Worm (Caenorhabditis elegans) whole organism, late embryonic: ENCODE data around the gene ZK177.9.

Experiments
- C08G9.2 ChIP-seq: sonication (generic microtip); optimal IDR thresholded peaks from 2 replicates; lab custom pipeline; 2016; ENCODE audit warnings: mild to moderate bottlenecking, missing genetic modification characterization, moderate library complexity, missing compliant biosample characterization
- K09A11.1 ChIP-seq: sonication (generic microtip); optimal IDR thresholded peaks from 2 replicates; lab custom pipeline; 2017; ENCODE audit warnings: antibody characterized with exemption, mild to moderate bottlenecking, missing genetic modification characterization, missing compliant biosample characterization; ENCODE audit not compliant: insufficient read depth
- T23F11.4 ChIP-seq: fragments of 200-800 bp; sonication (Bioruptor generic); optimal IDR thresholded peaks from 2 replicates; lab custom pipeline; 2018; ENCODE audit warnings: mild to moderate bottlenecking, missing genetic modification characterization, missing compliant biosample characterization
- Y22D7AL.16 ChIP-seq: sonication (generic microtip); optimal IDR thresholded peaks from 2 replicates; lab custom pipeline; 2016; ENCODE audit warnings: missing genetic modification characterization, missing compliant biosample characterization
- ahr-1 ChIP-seq: sonication (generic microtip); optimal IDR thresholded peaks from 2 replicates; lab custom pipeline; 2016; ENCODE audit warnings: missing genetic modification characterization, missing compliant biosample characterization
- ceh-14 ChIP-seq: sonication (generic microtip); optimal IDR thresholded peaks from 2 replicates; lab custom pipeline; 2016; ENCODE audit warnings: missing genotype, missing genetic modification characterization, missing compliant biosample characterization
- ceh-31 ChIP-seq: sonication (generic microtip); optimal IDR thresholded peaks from 2 replicates; lab custom pipeline; 2016; ENCODE audit warnings: missing genetic modification characterization, missing compliant biosample characterization
- ceh-48 ChIP-seq: sonication (generic microtip); optimal IDR thresholded peaks from 2 replicates; lab custom pipeline; 2016; ENCODE audit warnings: missing genetic modification characterization, inconsistent platforms, missing compliant biosample characterization
- dve-1 ChIP-seq: sonication (generic microtip); optimal IDR thresholded peaks from 2 replicates; lab custom pipeline; 2017; ENCODE audit warnings: antibody characterized with exemption, mild to moderate bottlenecking, missing genetic modification characterization, missing compliant biosample characterization
- elt-2 ChIP-seq: sonication (generic microtip); optimal IDR thresholded peaks from 2 replicates; lab custom pipeline; 2016; ENCODE audit warnings: missing genetic modification reagents, missing genetic modification characterization, missing compliant biosample characterization
- elt-4 ChIP-seq: sonication (generic microtip); optimal IDR thresholded peaks from 2 replicates; lab custom pipeline; 2016; ENCODE audit warnings: missing genetic modification characterization, missing compliant biosample characterization
- ets-4 ChIP-seq: sonication (generic microtip); optimal IDR thresholded peaks from 2 replicates; lab custom pipeline; 2016; ENCODE audit warnings: missing genetic modification characterization, missing compliant biosample characterization
- eyg-1 ChIP-seq: sonication (generic microtip); optimal IDR thresholded peaks from 2 replicates; lab custom pipeline; 2016; ENCODE audit warnings: missing genotype, missing genetic modification characterization, missing compliant biosample characterization
- fax-1 ChIP-seq: sonication (generic microtip); optimal IDR thresholded peaks from 2 replicates; lab custom pipeline; 2016; ENCODE audit warnings: missing genotype, missing genetic modification characterization, missing compliant biosample characterization
- fkh-10 ChIP-seq: fragments of 150-350 bp; optimal IDR thresholded peaks from 2 replicates; lab custom pipeline; 2014; ENCODE audit warnings: missing biosample characterization, missing genetic modification reagents, missing genetic modification characterization
- fkh-6 ChIP-seq: sonication (generic microtip); optimal IDR thresholded peaks from 2 replicates; lab custom pipeline; 2016; ENCODE audit warnings: missing genetic modification characterization, missing compliant biosample characterization
- hlh-13 ChIP-seq: fragments of 200-800 bp; sonication (Bioruptor generic); optimal IDR thresholded peaks from 2 replicates; lab custom pipeline; 2018; ENCODE audit warnings: mild to moderate bottlenecking, missing genetic modification characterization, missing compliant biosample characterization
- hlh-8 ChIP-seq: sonication (generic microtip); optimal IDR thresholded peaks from 2 replicates; lab custom pipeline; 2016; ENCODE audit warnings: missing genotype, missing genetic modification characterization, missing compliant biosample characterization
- mec-3 ChIP-seq: sonication (generic microtip); optimal IDR thresholded peaks from 2 replicates; lab custom pipeline; 2016; ENCODE audit warnings: borderline replicate concordance, missing genetic modification characterization, missing compliant biosample characterization
- nfya-1 ChIP-seq: sonication (generic microtip); optimal IDR thresholded peaks from 2 replicates; lab custom pipeline; 2017; ENCODE audit warnings: missing genetic modification characterization, mild to moderate bottlenecking, missing compliant biosample characterization, antibody characterized with exemption, moderate library complexity
- npax-4 ChIP-seq: sonication (generic microtip); optimal IDR thresholded peaks from 2 replicates; lab custom pipeline; 2016; ENCODE audit warnings: missing genetic modification characterization, missing compliant biosample characterization
- pha-2 ChIP-seq: sonication (generic microtip); optimal IDR thresholded peaks from 2 replicates; lab custom pipeline; 2017; ENCODE audit warnings: mild to moderate bottlenecking, missing genetic modification characterization, missing compliant biosample characterization
- rnt-1 ChIP-seq: sonication (generic microtip); optimal IDR thresholded peaks from 2 replicates; lab custom pipeline; 2016; ENCODE audit warnings: missing genetic modification characterization, missing compliant biosample characterization
- sdc-2 ChIP-seq: sonication (generic microtip); optimal IDR thresholded peaks from 2 replicates; lab custom pipeline; 2016; ENCODE audit warnings: missing genotype, missing genetic modification characterization, missing compliant biosample characterization
- tbx-2 ChIP-seq: sonication (generic microtip); optimal IDR thresholded peaks from 2 replicates; lab custom pipeline; 2016; ENCODE audit warnings: missing genetic modification characterization, missing compliant biosample characterization
- tbx-7 ChIP-seq: sonication (generic microtip); optimal IDR thresholded peaks from 2 replicates; lab custom pipeline; 2016; ENCODE audit warnings: missing genotype, missing genetic modification characterization, missing compliant biosample characterization
- unc-42 ChIP-seq: sonication (generic microtip); optimal IDR thresholded peaks from 2 replicates; lab custom pipeline; 2016; ENCODE audit warnings: missing genotype, missing genetic modification characterization, missing compliant biosample characterization

The ZK177.9 gene

DNA sequence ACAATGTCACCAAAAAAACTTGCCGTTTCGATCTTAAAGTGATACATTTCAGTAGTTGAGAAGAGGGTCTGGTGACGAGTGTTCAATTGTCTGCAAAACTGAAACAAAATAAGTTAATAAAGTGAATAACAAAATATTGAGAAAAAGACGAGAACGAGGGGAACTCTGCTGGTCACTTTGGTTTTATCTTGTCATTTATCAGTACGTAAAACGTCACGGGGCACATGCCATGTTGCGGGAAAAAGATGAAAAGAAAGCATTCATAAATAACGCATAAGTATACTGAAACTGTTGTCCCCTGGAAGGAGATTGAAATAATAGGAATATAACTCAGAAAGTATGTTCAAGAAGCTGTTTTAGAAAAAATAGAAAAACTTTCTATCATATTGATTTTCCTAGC is 2.7 kb downstream of the ZK177.9 start, which contains the start of gene sahd-1:
Gene sahd-1, minus strand, starts transcription at position 100 of the 400 bp plus-strand sequence.
- peak; percentile 56 for TF ChIP-seq elt-2 (tag; lab: Kevin White, UChicago)
- TF ChIP-seq rnt-1 (tag; lab: Kevin White, UChicago) = no peak

DNA sequence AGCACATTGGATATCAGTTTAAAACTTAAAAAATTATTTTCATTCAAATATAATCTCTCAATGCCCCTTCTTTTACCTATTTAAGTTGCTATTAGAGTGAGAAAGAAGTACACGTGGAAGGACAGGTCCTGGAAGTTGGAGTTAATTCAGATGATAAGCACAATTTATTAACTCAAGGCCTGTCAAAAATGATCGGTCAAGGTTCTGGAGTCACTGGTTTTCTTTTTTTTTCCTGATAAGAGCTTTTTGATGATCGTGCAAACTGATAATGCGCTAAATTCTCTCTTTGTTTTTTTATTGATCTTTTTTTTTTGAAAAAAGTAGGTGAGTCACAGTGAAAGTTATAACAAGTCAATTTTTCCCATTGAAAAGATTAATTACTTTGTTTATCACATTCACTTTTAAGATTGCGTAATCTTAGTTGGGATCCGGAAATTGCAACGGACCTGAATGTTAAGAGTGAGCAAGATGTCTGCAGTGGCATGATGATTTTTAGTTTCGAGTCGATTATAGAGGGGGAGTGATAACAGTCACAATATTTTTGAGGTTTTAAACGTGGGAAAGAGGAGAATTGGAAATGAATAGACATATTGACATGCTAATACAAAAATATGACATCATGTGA is 5.0 kb downstream of the ZK177.9 start:
- TF ChIP-seq hlh-13 (GFP tag; lab: Kevin White, UChicago) (no peak), ahr-1 (tag; lab: Kevin White, UChicago) (no peak), elt-2 (tag; lab: Kevin White, UChicago) (peak; percentile 81), mec-3 (no peak), sdc-2 (tag; lab: Kevin White, UChicago) (no peak), fkh-10 (GFP tag; lab: Kevin White, UChicago) (no peak), fax-1 (tag; lab: Kevin White, UChicago) (no peak)

DNA sequence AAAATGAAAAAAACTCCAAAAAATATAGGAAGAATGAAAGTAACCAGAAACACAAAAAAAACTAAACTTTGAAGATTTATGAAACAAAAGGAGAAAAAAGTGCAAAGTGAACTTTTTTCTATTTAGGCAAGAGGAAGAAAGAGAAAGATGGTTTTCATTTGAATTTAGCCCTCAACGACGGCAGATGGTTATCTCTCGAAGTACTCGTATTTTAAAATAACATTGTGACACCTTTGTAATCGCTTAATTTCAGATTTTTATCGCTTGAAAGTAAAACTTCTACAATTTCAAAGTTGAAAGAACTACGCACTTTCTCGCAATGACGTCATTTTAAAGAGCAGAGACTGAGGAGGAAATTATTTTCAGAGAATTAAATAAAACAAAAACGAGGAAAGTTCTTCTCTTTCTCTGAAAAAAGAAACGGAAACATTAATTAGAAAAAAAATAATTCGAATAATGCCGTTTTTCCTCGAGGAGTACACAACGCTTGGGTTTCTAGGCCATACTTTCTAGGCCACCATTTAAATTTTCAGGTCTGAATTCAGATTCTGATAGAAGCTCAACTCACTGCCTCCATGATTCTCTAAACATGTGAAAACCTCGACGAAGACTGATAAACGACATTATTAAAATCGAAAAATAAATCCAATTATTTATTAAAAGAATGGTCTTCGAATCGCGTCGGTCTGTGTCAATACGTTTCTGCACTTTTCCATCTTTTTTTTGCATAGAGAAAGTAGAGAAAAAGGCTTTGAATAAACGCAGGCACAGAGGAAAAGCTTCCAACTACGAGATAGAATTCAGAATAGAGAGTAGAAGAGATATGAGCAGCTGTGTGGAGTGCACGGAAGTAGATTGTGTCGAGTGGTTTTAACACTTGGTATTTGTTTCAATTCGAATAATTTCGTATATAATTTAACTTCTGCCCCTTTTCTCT is 5.9 kb downstream of the ZK177.9 start:
- TF ChIP-seq eyg-1 (tag; lab: Kevin White, UChicago) (no peak), npax-4 (no peak), hlh-8 (tag; lab: Kevin White, UChicago) (no peak), dve-1 (tag; lab: Kevin White, UChicago) (no peak), ceh-31 (tag; lab: Kevin White, UChicago) (peak; percentile 65), tbx-2 (tag; lab: Kevin White, UChicago) (peak; percentile 33), fkh-6 (no peak), Y22D7AL.16 (no peak), nfya-1 (tag; lab: Kevin White, UChicago) (no peak), ceh-14 (tag; lab: Kevin White, UChicago) (peak; percentile 53), pha-2 (tag; lab: Kevin White, UChicago) (no peak), tbx-7 (tag; lab: Kevin White, UChicago) (peak; percentile 35), elt-2 (tag; lab: Kevin White, UChicago) (no peak), unc-42 (tag; lab: Kevin White, UChicago) (peak; percentile 60), ets-4 (peak; percentile 44), C08G9.2 (tag; lab: Kevin White, UChicago) (peak; percentile 13)
- TF ChIP-seq, all 69 proteins: peak for 7

DNA sequence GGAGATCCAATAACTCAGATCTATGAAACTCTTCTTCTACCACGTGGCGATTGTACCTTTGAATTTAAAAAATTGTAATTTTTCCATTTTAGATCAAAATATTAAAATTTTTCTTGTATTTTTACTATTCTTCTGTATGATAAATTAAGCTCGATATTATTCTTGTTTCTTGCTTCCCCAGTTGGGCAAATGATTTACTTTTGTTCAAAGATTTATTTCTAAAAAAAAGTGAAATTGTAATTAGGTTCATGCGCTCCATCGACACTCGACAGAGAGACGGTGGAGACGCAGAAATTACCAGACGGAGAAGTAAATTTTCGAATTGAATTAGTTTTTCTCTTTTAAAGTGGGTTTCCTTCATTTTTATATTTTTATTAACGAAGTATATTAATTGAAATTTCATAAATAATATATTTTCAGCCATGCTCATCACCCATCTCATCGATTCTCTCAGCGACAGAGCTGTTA is 11.7 kb downstream of the ZK177.9 start, which contains the start of gene npp-24:
Gene npp-24, plus strand, starts transcription at position 51 of the 468 bp plus-strand sequence.
- TF ChIP-seq elt-2 (tag; lab: Kevin White, UChicago) = peak; percentile 6
- no peak for TF ChIP-seq T23F11.4 (GFP tag; lab: Kevin White, UChicago)
- no peak for TF ChIP-seq K09A11.1 (tag; lab: Kevin White, UChicago)
- TF ChIP-seq ceh-48 (tag; lab: Kevin White, UChicago) = no peak

DNA sequence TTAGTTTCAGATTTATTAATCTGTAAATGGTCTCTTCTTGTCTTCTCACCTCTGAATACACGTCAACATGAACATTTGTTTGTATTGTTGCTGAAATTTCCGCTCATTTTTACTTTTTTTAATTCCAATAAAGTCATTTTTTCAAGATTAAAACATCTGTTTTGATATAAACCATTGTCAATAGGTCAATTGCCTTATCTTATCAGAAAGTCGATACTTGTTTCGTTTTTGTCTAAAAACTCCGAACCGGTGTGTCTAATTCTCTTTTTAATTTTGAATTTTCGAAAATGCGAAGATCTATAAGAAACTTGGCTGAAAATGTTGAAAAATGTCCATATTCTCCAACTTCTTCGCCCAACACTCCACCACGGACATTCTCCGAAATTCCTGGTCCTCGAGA is 13.8 kb downstream of the ZK177.9 start, which contains the start of gene cyp-44A1:
Gene cyp-44A1, plus strand, starts transcription at position 285 of the 400 bp plus-strand sequence.
- TF ChIP-seq elt-2 (tag; lab: Kevin White, UChicago) (peak; percentile 74), elt-4 (tag; lab: Kevin White, UChicago) (no peak)
